Worm (Caenorhabditis elegans): ENCODE results near the gene T27E9.6.

DNA sequence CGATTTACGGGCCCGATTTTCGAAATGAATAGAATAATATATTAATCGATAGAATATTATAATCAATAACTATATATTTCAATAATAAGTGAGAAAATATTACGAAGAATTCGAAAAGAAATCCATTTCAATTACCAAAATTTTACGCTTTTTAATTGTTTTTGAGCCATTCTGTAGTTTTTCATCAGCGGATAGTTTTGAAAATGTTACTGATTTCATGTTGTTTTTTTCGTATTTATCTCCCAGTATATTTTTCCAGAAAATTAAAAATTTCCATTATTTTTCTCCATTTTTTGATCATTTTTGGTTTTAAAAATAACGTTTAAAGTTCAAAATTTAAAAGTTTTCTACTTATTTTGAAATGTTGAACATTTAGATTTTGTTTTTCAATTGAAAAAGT is 29.1 kb upstream of the T27E9.6 start, which contains the start of gene T28A8.3:
- TF ChIP-seq egl-27 (tag; optimal IDR thresholded peaks at IDR 0.05) (no peak), ztf-11 (tag; optimal IDR thresholded peaks at IDR 0.05) (no peak), skn-1 (tag; optimal IDR thresholded peaks at IDR 0.05) (no peak), aly-2 (tag; optimal IDR thresholded peaks at IDR 0.05) (no peak), nhr-6 (tag; optimal IDR thresholded peaks at IDR 0.05) (no peak), nhr-11 (tag; optimal IDR thresholded peaks at IDR 0.05) (no peak), snpc-4 (tag; optimal IDR thresholded peaks at IDR 0.05) (no peak), lin-13 (GFP tag; optimal IDR thresholded peaks at IDR 0.05) (no peak), elt-1 (tag; optimal IDR thresholded peaks at IDR 0.05) (no peak), zag-1 (tag; optimal IDR thresholded peaks at IDR 0.05) (no peak)
